Worm (Caenorhabditis elegans) whole organism, L3 larva: Measurements from ENCODE around the gene K02E11.4.
"Not testable (repeated sequence)": the region's sequence is repeated elsewhere in the genome, so short reads cannot be mapped to it uniquely, and the experiment has no call there.

Experiments
- ZK546.5 ChIP-seq: sonication (generic microtip); optimal IDR thresholded peaks from 2 replicates; lab custom pipeline; 2017; ENCODE audit warnings: missing biosample characterization, missing genetic modification characterization
- aly-2 ChIP-seq: fragments of 150-350 bp; optimal IDR thresholded peaks from 2 replicates; lab custom pipeline; 2014; ENCODE audit warnings: missing biosample characterization, missing genetic modification characterization
- ama-1 ChIP-seq: fragments of 150-350 bp; optimal IDR thresholded peaks from 2 replicates; lab custom pipeline; 2018
- ceh-16 ChIP-seq: sonication (generic microtip); optimal IDR thresholded peaks from 2 replicates; lab custom pipeline; 2017; ENCODE audit warnings: missing biosample characterization, missing genetic modification characterization
- daf-12 ChIP-seq: fragments of 150-350 bp; optimal IDR thresholded peaks from 2 replicates; lab custom pipeline; 2014; ENCODE audit warnings: missing biosample characterization, missing genetic modification reagents, missing genetic modification characterization
- egl-5 ChIP-seq: fragments of 150-350 bp; optimal IDR thresholded peaks from 2 replicates; lab custom pipeline; 2017; ENCODE audit warnings: missing biosample characterization, missing genetic modification reagents, missing genetic modification characterization, inconsistent platforms
- elt-1 ChIP-seq: fragments of 150-350 bp; optimal IDR thresholded peaks from 2 replicates; lab custom pipeline; 2014; ENCODE audit warnings: missing biosample characterization, missing genetic modification characterization
- elt-2 ChIP-seq: sonication (generic microtip); optimal IDR thresholded peaks from 2 replicates; lab custom pipeline; 2016; ENCODE audit warnings: missing genetic modification reagents, mild to moderate bottlenecking, missing genetic modification characterization, missing compliant biosample characterization
- elt-3 ChIP-seq, 3 experiments: fragments of 150-350 bp in 1 of 3; sonication (generic microtip) in 2 of 3; optimal IDR thresholded peaks; 2 replicates in 2 of 3; 4 replicates in 1 of 3; lab custom pipeline; 2014 to 2017; ENCODE audit warnings: missing biosample characterization in 3 of 3, missing genetic modification characterization in 3 of 3
- fkh-10 ChIP-seq: sonication (generic microtip); optimal IDR thresholded peaks from 2 replicates; lab custom pipeline; 2017; ENCODE audit warnings: missing biosample characterization, missing genetic modification reagents, missing genetic modification characterization
- fkh-2 ChIP-seq: fragments of 150-350 bp; optimal IDR thresholded peaks from 2 replicates; lab custom pipeline; 2014; ENCODE audit warnings: missing biosample characterization, missing genetic modification reagents, missing genetic modification characterization
- jun-1 ChIP-seq: fragments of 150-350 bp; optimal IDR thresholded peaks from 2 replicates; lab custom pipeline; 2014; ENCODE audit warnings: missing biosample characterization, missing genetic modification reagents, missing genetic modification characterization
- lin-15B ChIP-seq: fragments of 150-350 bp; optimal IDR thresholded peaks from 2 replicates; lab custom pipeline; 2014; ENCODE audit warnings: missing biosample characterization, missing genetic modification characterization
- lin-39 ChIP-seq: fragments of 150-350 bp; optimal IDR thresholded peaks from 2 replicates; lab custom pipeline; 2018; ENCODE audit warnings: missing biosample characterization, missing genetic modification reagents, missing genetic modification characterization
- lsy-12 ChIP-seq: sonication (generic microtip); optimal IDR thresholded peaks from 2 replicates; lab custom pipeline; 2016; ENCODE audit warnings: mild to moderate bottlenecking, missing genetic modification characterization, missing compliant biosample characterization
- nhr-23 ChIP-seq: fragments of 150-350 bp; optimal IDR thresholded peaks from 2 replicates; lab custom pipeline; 2014; ENCODE audit warnings: missing biosample characterization, missing genetic modification reagents, missing genetic modification characterization
- nhr-237 ChIP-seq: fragments of 150-350 bp; optimal IDR thresholded peaks from 2 replicates; lab custom pipeline; 2014; ENCODE audit warnings: missing biosample characterization, missing genetic modification characterization
- nhr-67 ChIP-seq: fragments of 150-350 bp; optimal IDR thresholded peaks from 2 replicates; lab custom pipeline; 2014; ENCODE audit warnings: missing biosample characterization, missing genetic modification characterization
- nhr-76 ChIP-seq: fragments of 150-350 bp; sonication (generic microtip); optimal IDR thresholded peaks from 5 replicates; lab custom pipeline; 2014; ENCODE audit warnings: missing biosample characterization, missing genetic modification characterization
- pha-4 ChIP-seq: fragments of 150-350 bp; optimal IDR thresholded peaks from 2 replicates; lab custom pipeline; 2014; ENCODE audit warnings: missing biosample characterization, missing genetic modification reagents, missing genetic modification characterization
- skn-1 ChIP-seq: fragments of 150-350 bp; optimal IDR thresholded peaks from 2 replicates; lab custom pipeline; 2014; ENCODE audit warnings: missing biosample characterization, missing genetic modification characterization
- snpc-4 ChIP-seq: fragments of 150-350 bp; optimal IDR thresholded peaks from 2 replicates; lab custom pipeline; 2014; ENCODE audit warnings: missing biosample characterization, missing genetic modification characterization
- tbx-2 ChIP-seq: sonication (generic microtip); optimal IDR thresholded peaks from 2 replicates; lab custom pipeline; 2016; ENCODE audit warnings: mild to moderate bottlenecking, missing genetic modification characterization, missing compliant biosample characterization
- zag-1 ChIP-seq: fragments of 150-350 bp; optimal IDR thresholded peaks from 2 replicates; lab custom pipeline; 2014; ENCODE audit warnings: missing biosample characterization, missing genetic modification characterization
- ztf-11 ChIP-seq: fragments of 150-350 bp; optimal IDR thresholded peaks from 2 replicates; lab custom pipeline; 2014; ENCODE audit warnings: missing biosample characterization, missing genetic modification characterization
- ztf-4 ChIP-seq: fragments of 150-350 bp; optimal IDR thresholded peaks from 2 replicates; lab custom pipeline; 2014; ENCODE audit warnings: missing biosample characterization, missing genetic modification characterization

Gene K02E11.4

DNA sequence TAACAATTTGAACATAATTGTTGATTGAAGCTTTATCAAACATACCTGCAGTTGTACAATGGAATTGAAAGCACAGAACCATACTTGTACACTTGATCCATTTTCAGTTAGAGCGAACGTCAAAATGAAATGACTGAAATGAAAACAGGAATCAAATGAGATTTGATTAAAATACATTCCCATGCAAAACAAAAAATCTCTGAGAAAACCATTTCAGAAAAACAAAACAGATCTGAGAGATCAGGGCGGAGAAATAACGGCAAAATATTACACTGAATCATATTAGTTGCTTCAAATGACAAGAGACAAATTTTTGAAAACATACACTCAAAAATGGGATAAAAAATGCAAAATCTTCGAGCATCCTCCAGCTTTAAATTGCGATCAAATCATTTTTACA lies 31.9 kb upstream of the K02E11.4 start, which contains the start of gene srt-33:
Gene srt-33, minus strand, starts transcription at position 101 of the 400 bp plus-strand sequence.
- no peak for TF ChIP-seq lin-39 (tag; lab: Kevin White, UChicago)
- no peak for TF ChIP-seq lsy-12 (tag; lab: Kevin White, UChicago)
- no peak for TF ChIP-seq nhr-237
- TF ChIP-seq lin-15B (tag; lab: Kevin White, UChicago) = no peak
- TF ChIP-seq aly-2 (tag; lab: Kevin White, UChicago) = no peak
- no peak for TF ChIP-seq jun-1
- no peak for TF ChIP-seq elt-3 (tag; optimal IDR thresholded peaks at IDR 0.05; lab: Kevin White, UChicago)
- TF ChIP-seq elt-2 (tag; lab: Kevin White, UChicago) = no peak
- no peak for TF ChIP-seq nhr-67 (tag; lab: Kevin White, UChicago)
- TF ChIP-seq ZK546.5 (tag; lab: Kevin White, UChicago) = no peak
- TF ChIP-seq pha-4 (tag; lab: Kevin White, UChicago) = no peak
- no peak for TF ChIP-seq nhr-23 (tag; lab: Kevin White, UChicago)
- TF ChIP-seq elt-1 (tag; lab: Kevin White, UChicago) = no peak
- TF ChIP-seq fkh-10 (GFP tag; lab: Kevin White, UChicago) = no peak
- TF ChIP-seq snpc-4 (tag; lab: Kevin White, UChicago) = no peak
- TF ChIP-seq, all 47 proteins: peak for 0

DNA sequence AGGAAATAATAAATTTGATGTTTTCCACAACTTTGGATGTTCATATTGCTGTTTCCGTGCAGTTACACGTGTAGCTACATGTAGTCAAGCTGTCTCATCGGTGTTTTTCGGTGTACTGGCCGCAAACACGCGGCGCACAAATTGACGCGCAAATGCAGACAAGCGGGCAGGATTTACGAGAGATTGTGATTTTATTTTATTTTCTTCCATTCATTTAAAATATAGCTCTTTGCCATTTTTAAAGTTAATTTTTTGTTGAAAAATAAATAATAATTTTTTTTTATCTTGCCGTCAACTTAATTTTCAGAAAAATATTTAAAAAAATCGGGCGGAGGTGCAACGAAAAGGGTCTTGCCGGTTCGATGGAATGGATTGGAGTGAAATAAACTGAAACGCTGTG lies 26.3 kb upstream of the K02E11.4 start, which contains the start of gene F40G12.7:
Gene F40G12.7, plus strand, starts transcription at position 301 of the 400 bp plus-strand sequence.
- not testable (repeated sequence) for TF ChIP-seq fkh-2; ztf-11 (tag; lab: Kevin White, UChicago); egl-5 (tag; lab: Kevin White, UChicago)

DNA sequence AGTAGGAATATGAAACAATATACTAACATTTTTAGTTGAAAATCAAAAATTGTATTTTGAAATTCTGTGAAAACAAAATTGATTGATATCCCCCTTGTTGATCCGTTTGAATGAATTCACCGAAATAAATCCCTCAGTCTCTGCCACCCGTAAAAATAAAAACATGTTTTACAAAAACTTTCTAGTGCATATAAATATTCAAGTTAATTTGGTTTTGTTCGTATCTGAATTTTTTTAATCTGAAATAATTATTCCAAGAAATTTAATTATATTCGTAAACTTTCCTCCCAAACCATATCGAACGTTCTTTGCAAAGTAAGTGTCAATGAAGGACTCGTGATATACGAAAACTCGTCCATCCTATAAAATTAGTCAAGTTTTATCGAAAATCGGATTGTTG lies 25.1 kb upstream of the K02E11.4 start, which contains the start of gene F40G12.6:
Gene F40G12.6, minus strand, starts transcription at position 101 of the 400 bp plus-strand sequence.
- TF ChIP-seq zag-1 (no peak), skn-1 (tag; lab: Kevin White, UChicago) (no peak), lin-39 (tag; lab: Kevin White, UChicago) (no peak), nhr-76 (tag; lab: Kevin White, UChicago) (no peak)

DNA sequence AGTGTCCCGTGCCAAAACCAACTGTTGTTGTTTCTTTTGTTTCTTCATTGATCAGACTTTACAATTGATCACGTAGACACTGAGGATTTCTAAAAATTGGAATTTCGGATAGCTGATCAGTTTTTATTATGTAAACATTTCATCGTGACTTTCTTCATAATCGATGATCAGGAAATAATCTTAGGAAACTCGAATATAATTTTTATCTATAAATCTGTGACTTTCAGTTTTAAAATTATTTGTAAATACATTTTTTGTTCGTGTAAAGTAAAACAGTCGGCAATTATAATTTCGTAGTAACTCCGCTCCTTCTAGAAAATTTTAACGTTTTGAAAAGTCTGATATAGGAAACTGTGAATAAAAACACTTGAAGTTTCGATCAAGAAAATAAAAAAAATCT lies 22.8 kb upstream of the K02E11.4 start, which contains the start of gene F40G12.5:
Gene F40G12.5, minus strand, starts transcription at position 101 of the 400 bp plus-strand sequence.
- TF ChIP-seq lsy-12 (tag; lab: Kevin White, UChicago) = no peak
- TF ChIP-seq, all 47 proteins: peak for 0

DNA sequence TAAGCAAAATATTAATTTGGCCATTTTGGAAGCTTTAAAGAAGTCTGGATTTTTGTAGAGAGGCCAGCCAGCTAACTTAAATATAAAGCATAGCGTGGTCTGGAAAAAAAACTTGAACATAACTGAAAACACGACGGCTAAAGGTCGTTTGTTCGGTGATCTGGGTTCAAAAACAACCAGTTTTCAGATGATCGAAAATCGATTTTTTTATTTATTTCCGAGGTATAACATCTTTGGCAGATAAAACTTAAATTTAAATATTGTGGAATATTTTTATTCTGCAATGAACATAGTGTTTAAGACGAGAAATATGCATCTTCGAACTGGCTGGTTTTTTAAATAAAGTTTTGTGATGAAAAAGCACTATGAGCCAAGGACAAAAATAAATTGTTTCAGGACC lies 20.7 kb upstream of the K02E11.4 start, which contains the start of gene F40G12.4:
Gene F40G12.4, minus strand, starts transcription at position 101 of the 400 bp plus-strand sequence.
- no peak for TF ChIP-seq daf-12 (tag; lab: Kevin White, UChicago)
- TF ChIP-seq ZK546.5 (tag; lab: Kevin White, UChicago) = no peak
- TF ChIP-seq ama-1 (lab: Kevin White, UChicago) = no peak

DNA sequence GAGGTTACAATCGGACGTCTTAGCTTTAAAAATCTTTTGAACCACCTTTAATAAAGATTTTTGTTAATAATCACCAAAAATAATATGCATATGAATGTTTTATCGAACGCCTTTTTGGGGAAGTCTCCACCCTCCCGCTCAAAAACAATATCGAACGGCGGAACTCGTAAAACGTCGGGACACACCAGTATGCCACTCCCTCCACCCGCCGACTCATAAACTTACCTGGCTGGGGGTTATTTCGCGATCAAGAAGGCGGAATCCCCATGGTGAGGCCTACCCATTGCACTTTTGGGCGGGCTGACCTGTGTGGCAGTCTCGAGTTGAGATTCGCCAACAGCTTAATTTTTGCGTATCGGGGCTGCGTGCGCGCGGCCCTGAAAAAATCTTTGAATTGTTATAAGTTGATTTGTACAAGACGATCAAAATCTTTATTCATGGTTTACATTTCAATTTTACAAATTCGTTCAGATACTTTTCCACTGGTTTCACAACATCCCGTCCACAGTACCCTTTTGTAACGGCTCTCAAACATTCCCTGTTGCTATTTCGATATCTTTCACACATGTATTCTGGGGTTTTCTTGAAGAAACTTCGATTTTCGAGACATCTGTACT lies 19.5 kb upstream of the K02E11.4 start:
- TF ChIP-seq elt-3 (tag; optimal IDR thresholded peaks at IDR 0.05; lab: Kevin White, UChicago) (no peak), snpc-4 (tag; lab: Kevin White, UChicago) (peak; percentile 1)

DNA sequence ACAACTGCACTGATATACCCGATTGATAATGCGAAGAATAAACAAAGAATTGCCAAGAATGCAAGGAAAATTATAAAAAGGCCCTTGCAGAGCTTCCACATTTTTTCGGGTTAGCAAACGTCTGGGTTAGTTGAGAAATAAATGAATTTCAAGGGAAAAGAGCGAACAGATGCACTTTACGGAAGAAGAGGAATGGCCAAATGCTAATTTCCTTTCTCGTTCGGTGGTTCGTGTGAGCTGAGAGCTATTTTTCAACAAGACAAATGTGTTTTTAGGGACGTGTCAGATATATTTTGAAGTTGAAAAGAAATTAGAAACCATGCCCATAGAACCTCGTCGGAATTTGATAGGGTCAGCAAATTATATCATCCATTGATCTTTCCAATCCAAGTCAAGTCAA lies 12.9 kb upstream of the K02E11.4 start, which contains the start of gene F40G12.2:
Gene F40G12.2, minus strand, starts transcription at position 101 of the 400 bp plus-strand sequence.
- no peak for TF ChIP-seq elt-3 (tag; optimal IDR thresholded peaks at IDR 0.05; lab: Kevin White, UChicago)
- TF ChIP-seq ZK546.5 (tag; lab: Kevin White, UChicago) = no peak
- no peak for TF ChIP-seq ztf-4 (tag; lab: Kevin White, UChicago)
- TF ChIP-seq jun-1 = no peak
- TF ChIP-seq pha-4 (tag; lab: Kevin White, UChicago) = no peak
- no peak for TF ChIP-seq fkh-10 (GFP tag; lab: Kevin White, UChicago)
- TF ChIP-seq elt-2 (tag; lab: Kevin White, UChicago) = no peak
- no peak for TF ChIP-seq lin-15B (tag; lab: Kevin White, UChicago)
- TF ChIP-seq zag-1 = no peak
- TF ChIP-seq tbx-2 (tag; lab: Kevin White, UChicago) = no peak
- TF ChIP-seq ceh-16 (tag; lab: Kevin White, UChicago) = no peak
